Worm (Caenorhabditis elegans) whole organism, L4 larva: ENCODE data around the gene sre-2.

Source experiments
- F37D6.2 ChIP-seq: sonication (generic microtip); optimal IDR thresholded peaks from 2 replicates; lab custom pipeline; 2016; ENCODE audit warnings: mild to moderate bottlenecking, missing genetic modification characterization, missing compliant biosample characterization
- F49E8.2 ChIP-seq: sonication (generic microtip); optimal IDR thresholded peaks from 2 replicates; lab custom pipeline; 2016; ENCODE audit warnings: missing compliant biosample characterization, mild to moderate bottlenecking, missing genetic modification characterization, borderline replicate concordance
- T20F7.1 ChIP-seq: fragments of 200-800 bp; sonication (Bioruptor generic); optimal IDR thresholded peaks from 2 replicates; lab custom pipeline; 2018; ENCODE audit warnings: mild to moderate bottlenecking, missing genetic modification characterization, missing compliant biosample characterization
- Y48G9A.11 ChIP-seq: fragments of 200-800 bp; sonication (Bioruptor generic); IDR thresholded peaks from 2 replicates; pipeline ENCODE4 v1.3.6; 2022; ENCODE audit warnings: missing genetic modification reagents, missing genetic modification characterization, missing compliant biosample characterization
- Y5F2A.4 ChIP-seq: fragments of 200-800 bp; sonication (Bioruptor generic); optimal IDR thresholded peaks from 2 replicates; lab custom pipeline; 2018; ENCODE audit warnings: mild to moderate bottlenecking, missing genetic modification characterization, missing compliant biosample characterization
- Y75B8A.6 ChIP-seq: fragments of 200-800 bp; sonication (Bioruptor generic); IDR thresholded peaks from 2 replicates; pipeline ENCODE4 v1.3.6; 2022; ENCODE audit warnings: missing genetic modification reagents, missing genetic modification characterization, missing compliant biosample characterization
- ZK546.5 ChIP-seq, 2 experiments: sonication (generic microtip); optimal IDR thresholded peaks; 2 replicates each; lab custom pipeline; 2017; ENCODE audit warnings: missing biosample characterization in 2 of 2, missing genetic modification characterization in 2 of 2
- aly-2 ChIP-seq: sonication (generic microtip); optimal IDR thresholded peaks from 2 replicates; lab custom pipeline; 2018; ENCODE audit warnings: missing biosample characterization, missing genetic modification characterization
- ama-1 ChIP-seq: fragments of 150-350 bp; optimal IDR thresholded peaks from 2 replicates; lab custom pipeline; 2014; ENCODE audit warnings: inconsistent platforms, mixed read lengths
- attf-4 ChIP-seq: sonication (generic microtip); optimal IDR thresholded peaks from 3 replicates; lab custom pipeline; 2017; ENCODE audit warnings: missing biosample characterization, missing genetic modification characterization
- ceh-28 ChIP-seq: fragments of 150-350 bp; optimal IDR thresholded peaks from 2 replicates; lab custom pipeline; 2014; ENCODE audit warnings: missing biosample characterization, missing genetic modification reagents, missing genetic modification characterization
- ceh-32 ChIP-seq: sonication (generic microtip); optimal IDR thresholded peaks from 2 replicates; lab custom pipeline; 2016; ENCODE audit warnings: mild to moderate bottlenecking, missing genetic modification characterization, missing compliant biosample characterization; ENCODE audit not compliant: poor library complexity
- daf-12 ChIP-seq: fragments of 150-350 bp; optimal IDR thresholded peaks from 2 replicates; lab custom pipeline; 2014; ENCODE audit warnings: missing biosample characterization, missing genetic modification reagents, missing genetic modification characterization
- daf-8 ChIP-seq: fragments of 200-800 bp; sonication (Bioruptor generic); IDR thresholded peaks from 2 replicates; pipeline ENCODE4 v1.3.6; 2022; ENCODE audit warnings: missing genetic modification characterization, missing compliant biosample characterization
- dmd-8 ChIP-seq: fragments of 200-800 bp; sonication (Bioruptor generic); IDR thresholded peaks from 2 replicates; pipeline ENCODE4 v1.3.6; 2022; ENCODE audit warnings: missing genetic modification characterization, missing compliant biosample characterization
- dmd-9 ChIP-seq: fragments of 200-800 bp; sonication (Bioruptor generic); IDR thresholded peaks from 2 replicates; pipeline ENCODE4 v1.3.6; 2022; ENCODE audit warnings: missing genetic modification reagents, missing genetic modification characterization, missing compliant biosample characterization
- duxl-1 ChIP-seq: sonication (generic microtip); optimal IDR thresholded peaks from 2 replicates; lab custom pipeline; 2016; ENCODE audit warnings: mild to moderate bottlenecking, missing genetic modification characterization, moderate library complexity, missing compliant biosample characterization; ENCODE audit not compliant: poor library complexity
- egl-27 ChIP-seq: sonication (generic microtip); optimal IDR thresholded peaks from 3 replicates; lab custom pipeline; 2017; ENCODE audit warnings: missing biosample characterization, missing genetic modification reagents, missing genetic modification characterization
- fos-1 ChIP-seq: fragments of 150-350 bp; optimal IDR thresholded peaks from 2 replicates; lab custom pipeline; 2014; ENCODE audit warnings: missing biosample characterization, missing genetic modification characterization
- hif-1 ChIP-seq, 2 experiments: sonication (generic microtip); optimal IDR thresholded peaks; 2 replicates each; lab custom pipeline; 2016 to 2017; ENCODE audit warnings: missing compliant biosample characterization in 2 of 2, missing genetic modification characterization in 2 of 2, missing genetic modification reagents in 2 of 2, missing genotype in 2 of 2, mild to moderate bottlenecking in 1 of 2
- hlh-30 ChIP-seq: sonication (generic microtip); optimal IDR thresholded peaks from 2 replicates; lab custom pipeline; 2017; ENCODE audit warnings: antibody characterized with exemption, mild to moderate bottlenecking, missing genetic modification characterization, missing compliant biosample characterization; ENCODE audit not compliant: insufficient read depth
- jun-1 ChIP-seq: fragments of 150-350 bp; optimal IDR thresholded peaks from 2 replicates; lab custom pipeline; 2014; ENCODE audit warnings: missing biosample characterization, missing genetic modification reagents, missing genetic modification characterization
- lin-1 ChIP-seq: fragments of 200-800 bp; sonication (Bioruptor generic); IDR thresholded peaks from 2 replicates; pipeline ENCODE4 v1.3.6; 2022; ENCODE audit warnings: missing genetic modification reagents, missing genetic modification characterization, missing compliant biosample characterization
- lin-15B ChIP-seq: fragments of 150-350 bp; sonication (generic microtip); optimal IDR thresholded peaks from 3 replicates; lab custom pipeline; 2014; ENCODE audit warnings: missing biosample characterization, missing genetic modification characterization
- lin-29 ChIP-seq: fragments of 200-800 bp; sonication (Bioruptor generic); IDR thresholded peaks from 2 replicates; pipeline ENCODE4 v1.3.6; 2022; ENCODE audit warnings: missing genetic modification reagents, missing genetic modification characterization, missing compliant biosample characterization
- lin-38 ChIP-seq: fragments of 200-800 bp; sonication (Bioruptor generic); IDR thresholded peaks from 2 replicates; pipeline ENCODE4 v1.3.6; 2022; ENCODE audit warnings: missing genetic modification reagents, missing genetic modification characterization, missing compliant biosample characterization
- madf-9 ChIP-seq: fragments of 200-800 bp; sonication (Bioruptor generic); conservative IDR thresholded peaks from 2 replicates; pipeline ENCODE4 v1.3.6; 2022; ENCODE audit warnings: missing genetic modification reagents, missing genetic modification characterization, missing compliant biosample characterization
- mdl-1 ChIP-seq, 2 experiments: fragments of 150-350 bp in 1 of 2; sonication (generic microtip) in 1 of 2; optimal IDR thresholded peaks; 2 replicates each; lab custom pipeline; 2014 to 2017; ENCODE audit warnings: missing biosample characterization in 2 of 2, missing genetic modification characterization in 2 of 2
- mdt-29 ChIP-seq: fragments of 200-800 bp; sonication (Bioruptor generic); IDR thresholded peaks from 2 replicates; pipeline ENCODE4 v1.3.6; 2022; ENCODE audit warnings: missing genetic modification reagents, missing genetic modification characterization, missing compliant biosample characterization
- mxl-2 ChIP-seq: fragments of 200-800 bp; sonication (Bioruptor generic); conservative IDR thresholded peaks from 2 replicates; pipeline ENCODE4 v1.3.6; 2022; ENCODE audit warnings: missing genetic modification reagents, missing genetic modification characterization, missing compliant biosample characterization
- nhr-10 ChIP-seq: fragments of 150-350 bp; optimal IDR thresholded peaks from 2 replicates; lab custom pipeline; 2014; ENCODE audit warnings: missing biosample characterization, missing genetic modification characterization
- nhr-102 ChIP-seq: sonication (generic microtip); optimal IDR thresholded peaks from 2 replicates; lab custom pipeline; 2016; ENCODE audit warnings: mild to moderate bottlenecking, missing genetic modification characterization, moderate library complexity, missing compliant biosample characterization
- nhr-11 ChIP-seq: fragments of 150-350 bp; optimal IDR thresholded peaks from 2 replicates; lab custom pipeline; 2014; ENCODE audit warnings: missing biosample characterization, missing genetic modification characterization
- nhr-111 ChIP-seq: fragments of 200-800 bp; sonication (Bioruptor generic); optimal IDR thresholded peaks from 2 replicates; lab custom pipeline; 2018; ENCODE audit warnings: mild to moderate bottlenecking, missing genetic modification characterization, missing compliant biosample characterization
- nhr-237 ChIP-seq: sonication (generic microtip); optimal IDR thresholded peaks from 2 replicates; lab custom pipeline; 2017; ENCODE audit warnings: missing biosample characterization, missing genetic modification characterization
- nhr-42 ChIP-seq: fragments of 200-800 bp; sonication (Bioruptor generic); IDR thresholded peaks from 2 replicates; pipeline ENCODE4 v1.3.6; 2022; ENCODE audit warnings: missing genetic modification characterization, missing compliant biosample characterization
- nhr-48 ChIP-seq: sonication (generic microtip); optimal IDR thresholded peaks from 2 replicates; lab custom pipeline; 2016; ENCODE audit warnings: mild to moderate bottlenecking, missing genetic modification characterization, missing compliant biosample characterization
- nhr-76 ChIP-seq: fragments of 150-350 bp; optimal IDR thresholded peaks from 2 replicates; lab custom pipeline; 2014; ENCODE audit warnings: missing biosample characterization, missing genetic modification characterization
- pha-4 ChIP-seq, 2 experiments: fragments of 150-350 bp in 1 of 2; fragments of 200-800 bp in 1 of 2; sonication (Bioruptor generic) in 1 of 2; IDR thresholded peaks in 1 of 2; optimal IDR thresholded peaks in 1 of 2; 2 replicates each; pipeline versions ENCODE4 v1.3.6 to Lab custom; 2014 to 2022; ENCODE audit warnings: missing genetic modification characterization in 2 of 2, missing genetic modification reagents in 2 of 2, missing biosample characterization in 1 of 2, missing compliant biosample characterization in 1 of 2
- php-3 ChIP-seq: fragments of 200-800 bp; sonication (Bioruptor generic); IDR thresholded peaks from 2 replicates; pipeline ENCODE4 v1.3.6; 2022; ENCODE audit warnings: missing genetic modification reagents, missing genetic modification characterization, missing compliant biosample characterization
- pqm-1 ChIP-seq: sonication (generic microtip); optimal IDR thresholded peaks from 2 replicates; lab custom pipeline; 2017; ENCODE audit warnings: missing biosample characterization, missing genetic modification characterization
- sdz-12 ChIP-seq: fragments of 200-800 bp; sonication (Bioruptor generic); optimal IDR thresholded peaks from 2 replicates; lab custom pipeline; 2018; ENCODE audit warnings: mild to moderate bottlenecking, missing genetic modification characterization, missing compliant biosample characterization
- skn-1 ChIP-seq: fragments of 150-350 bp; optimal IDR thresholded peaks from 2 replicates; lab custom pipeline; 2014; ENCODE audit warnings: missing biosample characterization, missing genetic modification characterization
- tag-97 ChIP-seq: fragments of 200-800 bp; sonication (Bioruptor generic); IDR thresholded peaks from 2 replicates; pipeline ENCODE4 v1.3.6; 2022; ENCODE audit warnings: missing genetic modification characterization, missing compliant biosample characterization
- tra-1 ChIP-seq: fragments of 200-800 bp; sonication (Bioruptor generic); IDR thresholded peaks from 2 replicates; pipeline ENCODE4 v1.3.6; 2022; ENCODE audit warnings: missing genetic modification reagents, missing genetic modification characterization, missing compliant biosample characterization
- unc-130 ChIP-seq: sonication (generic microtip); optimal IDR thresholded peaks from 2 replicates; lab custom pipeline; 2016; ENCODE audit warnings: missing genetic modification reagents, missing genetic modification characterization, missing compliant biosample characterization
- zfp-2 ChIP-seq: sonication (generic microtip); optimal IDR thresholded peaks from 2 replicates; lab custom pipeline; 2016; ENCODE audit warnings: mild to moderate bottlenecking, missing genetic modification characterization, missing compliant biosample characterization
- zip-2 ChIP-seq: fragments of 150-350 bp; optimal IDR thresholded peaks from 2 replicates; lab custom pipeline; 2014; ENCODE audit warnings: missing biosample characterization, missing genetic modification characterization
- ztf-11 ChIP-seq: fragments of 150-350 bp; optimal IDR thresholded peaks from 2 replicates; lab custom pipeline; 2014; ENCODE audit warnings: missing biosample characterization, missing genetic modification characterization
- ztf-7 ChIP-seq: fragments of 150-350 bp; optimal IDR thresholded peaks from 2 replicates; lab custom pipeline; 2014; ENCODE audit warnings: missing biosample characterization, missing genetic modification characterization

The sre-2 gene

ce11 chrII:8128273-8129039 is 26.5 kb upstream of the sre-2 start (continued):
- TF ChIP-seq zip-2 (tag; lab: Kevin White, UChicago) (peak; percentile 94), dmd-9 (no peak), daf-12 (no peak), lin-15B (tag; lab: Kevin White, UChicago) (no peak), lin-38 (peak; percentile 13; the same call in 1 of the 2 replicates), zfp-2 (tag; lab: Kevin White, UChicago) (no peak), F37D6.2 (tag; lab: Kevin White, UChicago) (peak; percentile 8), pqm-1 (tag; lab: Kevin White, UChicago) (no peak), tra-1 (GFP tag; lab: Robert Waterston, UW) (no peak), nhr-111 (no peak), ztf-11 (tag; lab: Kevin White, UChicago) (no peak), php-3 (GFP tag; lab: Robert Waterston, UW) (0 out of 2 replicates have a peak, but pooled peaks have one; percentile 12), nhr-237 (no peak), dmd-8 (GFP tag; lab: Robert Waterston, UW) (0 out of 2 replicates have a peak, but pooled peaks have one; percentile 48), unc-130 (GFP tag; lab: Kevin White, UChicago) (no peak), lin-29 (GFP tag; lab: Robert Waterston, UW) (no peak), tag-97 (no peak), daf-8 (GFP tag; lab: Robert Waterston, UW) (no peak), T20F7.1 (GFP tag; lab: Kevin White, UChicago) (peak; percentile 47), nhr-11 (tag; lab: Kevin White, UChicago) (no peak), ceh-28 (tag; lab: Kevin White, UChicago) (no peak), nhr-42 (GFP tag; lab: Robert Waterston, UW) (no peak), F49E8.2 (tag; lab: Kevin White, UChicago) (no peak), hlh-30 (tag; lab: Kevin White, UChicago) (peak; percentile 93), attf-4 (tag; lab: Kevin White, UChicago) (no peak), nhr-102 (no peak), ZK546.5 (tag; optimal IDR thresholded peaks at IDR 0.05; lab: Kevin White, UChicago) (no peak), mdt-29 (GFP tag; lab: Robert Waterston, UW) (no peak), nhr-48 (tag; lab: Kevin White, UChicago) (peak; percentile 17), ama-1 (lab: Kevin White, UChicago) (no peak), ceh-32 (tag; lab: Kevin White, UChicago) (no peak), mxl-2 (GFP tag; lab: Robert Waterston, UW) (no peak), aly-2 (tag; lab: Kevin White, UChicago) (no peak), sdz-12 (GFP tag; lab: Kevin White, UChicago) (no peak), nhr-76 (tag; lab: Kevin White, UChicago) (no peak), mdl-1 (tag; optimal IDR thresholded peaks at IDR 0.05; lab: Kevin White, UChicago) (peak in 1 of 2 experiments; percentile 63), Y5F2A.4 (GFP tag; lab: Kevin White, UChicago) (no peak), jun-1 (tag; lab: Kevin White, UChicago) (no peak), nhr-10 (tag; lab: Kevin White, UChicago) (no peak), madf-9 (GFP tag; lab: Robert Waterston, UW) (no peak), lin-1 (GFP tag; lab: Robert Waterston, UW) (0 out of 2 replicates have a peak, but pooled peaks have one; percentile 33), ztf-7 (tag; lab: Kevin White, UChicago) (no peak), pha-4 (GFP tag; IDR thresholded peaks at IDR 0.05; lab: Robert Waterston, UW) (peak; percentile 70; the same call in 1 of the 2 replicates), pha-4 (tag; optimal IDR thresholded peaks at IDR 0.05; lab: Kevin White, UChicago) (no peak), skn-1 (no peak), egl-27 (tag; lab: Kevin White, UChicago) (no peak), hif-1 (tag; optimal IDR thresholded peaks at IDR 0.05; lab: Kevin White, UChicago) (no peak), Y75B8A.6 (GFP tag; lab: Robert Waterston, UW) (no peak), duxl-1 (tag; lab: Kevin White, UChicago) (no peak), fos-1 (tag; lab: Kevin White, UChicago) (no peak), Y48G9A.11 (GFP tag; lab: Robert Waterston, UW) (no peak)
